Worm (Caenorhabditis elegans) whole organism, mixed stage, embryonic: ENCODE results near the gene srb-5.

Source experiments
- M03D4.4 ChIP-seq: sonication (generic microtip); optimal IDR thresholded peaks from 2 replicates; lab custom pipeline; 2017; ENCODE audit warnings: mild to moderate bottlenecking, missing genetic modification characterization, missing compliant biosample characterization
- bed-3 ChIP-seq: fragments of 200-800 bp; sonication (Bioruptor generic); optimal IDR thresholded peaks from 3 replicates; lab custom pipeline; 2018; ENCODE audit warnings: mild to moderate bottlenecking, missing genetic modification characterization, moderate library complexity, missing compliant biosample characterization
- blmp-1 ChIP-seq: fragments of 150-350 bp; optimal IDR thresholded peaks from 2 replicates; lab custom pipeline; 2014; ENCODE audit warnings: missing biosample characterization, missing genetic modification characterization
- ceh-39 ChIP-seq: fragments of 150-350 bp; optimal IDR thresholded peaks from 2 replicates; lab custom pipeline; 2014; ENCODE audit warnings: missing biosample characterization, missing genetic modification characterization
- ceh-43 ChIP-seq: fragments of 200-800 bp; sonication (Bioruptor generic); optimal IDR thresholded peaks from 2 replicates; lab custom pipeline; 2018; ENCODE audit warnings: mild to moderate bottlenecking, missing genetic modification characterization, moderate library complexity, missing compliant biosample characterization
- ceh-83 ChIP-seq: fragments of 200-800 bp; sonication (Bioruptor generic); optimal IDR thresholded peaks from 2 replicates; lab custom pipeline; 2018; ENCODE audit warnings: mild to moderate bottlenecking, missing genetic modification characterization, missing compliant biosample characterization
- ces-1 ChIP-seq: fragments of 150-350 bp; optimal IDR thresholded peaks from 2 replicates; lab custom pipeline; 2014; ENCODE audit warnings: missing biosample characterization, missing genetic modification reagents, missing genetic modification characterization
- cnd-1 ChIP-seq: fragments of 200-800 bp; sonication (Bioruptor generic); optimal IDR thresholded peaks from 2 replicates; lab custom pipeline; 2018; ENCODE audit warnings: mild to moderate bottlenecking, missing genetic modification characterization, missing compliant biosample characterization
- drap-1 ChIP-seq: fragments of 200-800 bp; sonication (Bioruptor generic); optimal IDR thresholded peaks from 3 replicates; lab custom pipeline; 2018; ENCODE audit warnings: mild to moderate bottlenecking, missing genetic modification characterization, missing compliant biosample characterization
- elt-1 ChIP-seq: sonication (generic microtip); optimal IDR thresholded peaks from 2 replicates; lab custom pipeline; 2017; ENCODE audit warnings: missing genetic modification characterization, mild to moderate bottlenecking, missing compliant biosample characterization, antibody characterized with exemption, moderate library complexity, borderline replicate concordance; ENCODE audit not compliant: insufficient read depth
- flh-1 ChIP-seq: fragments of 200-800 bp; sonication (Bioruptor generic); optimal IDR thresholded peaks from 2 replicates; lab custom pipeline; 2018; ENCODE audit warnings: mild to moderate bottlenecking, missing genetic modification characterization, moderate library complexity, missing compliant biosample characterization
- ham-2 ChIP-seq: fragments of 200-800 bp; sonication (Bioruptor generic); optimal IDR thresholded peaks from 2 replicates; lab custom pipeline; 2018; ENCODE audit warnings: mild to moderate bottlenecking, missing genetic modification characterization, missing compliant biosample characterization
- hlh-1 ChIP-seq: fragments of 150-350 bp; optimal IDR thresholded peaks from 2 replicates; lab custom pipeline; 2014; ENCODE audit warnings: missing biosample characterization, missing genetic modification reagents, missing genetic modification characterization
- lin-32 ChIP-seq: fragments of 200-800 bp; sonication (Bioruptor generic); optimal IDR thresholded peaks from 2 replicates; lab custom pipeline; 2018; ENCODE audit warnings: mild to moderate bottlenecking, missing genetic modification characterization, missing compliant biosample characterization
- mab-5 ChIP-seq: fragments of 150-350 bp; optimal IDR thresholded peaks from 2 replicates; lab custom pipeline; 2014; ENCODE audit warnings: missing biosample characterization, missing genetic modification characterization
- nhr-12 ChIP-seq: fragments of 150-350 bp; optimal IDR thresholded peaks from 2 replicates; lab custom pipeline; 2014; ENCODE audit warnings: missing biosample characterization, missing genetic modification characterization
- nhr-237 ChIP-seq: fragments of 150-350 bp; optimal IDR thresholded peaks from 2 replicates; lab custom pipeline; 2014; ENCODE audit warnings: missing biosample characterization, missing genetic modification characterization
- nhr-28 ChIP-seq: fragments of 150-350 bp; optimal IDR thresholded peaks from 2 replicates; lab custom pipeline; 2014; ENCODE audit warnings: missing biosample characterization, missing genetic modification characterization
- nhr-76 ChIP-seq: sonication (generic microtip); optimal IDR thresholded peaks from 2 replicates; lab custom pipeline; 2017; ENCODE audit warnings: missing biosample characterization, missing genetic modification characterization
- pha-4 ChIP-seq: fragments of 150-350 bp; optimal IDR thresholded peaks from 2 replicates; lab custom pipeline; 2018; ENCODE audit warnings: missing biosample characterization, missing genetic modification reagents, missing genetic modification characterization
- snpc-4 ChIP-seq: fragments of 150-350 bp; optimal IDR thresholded peaks from 2 replicates; lab custom pipeline; 2014; ENCODE audit warnings: missing biosample characterization, missing genetic modification characterization
- sptf-1 ChIP-seq: sonication (generic microtip); optimal IDR thresholded peaks from 2 replicates; lab custom pipeline; 2017; ENCODE audit warnings: mild to moderate bottlenecking, missing genetic modification characterization, moderate library complexity, missing compliant biosample characterization
- tbx-8 ChIP-seq: fragments of 200-800 bp; sonication (Bioruptor generic); optimal IDR thresholded peaks from 2 replicates; lab custom pipeline; 2018; ENCODE audit warnings: mild to moderate bottlenecking, missing genetic modification characterization, moderate library complexity, missing compliant biosample characterization
- unc-120 ChIP-seq: sonication (generic microtip); optimal IDR thresholded peaks from 2 replicates; lab custom pipeline; 2017; ENCODE audit warnings: missing genetic modification characterization, missing compliant biosample characterization; ENCODE audit not compliant: poor library complexity, severe bottlenecking
- unc-39 ChIP-seq: fragments of 150-350 bp; optimal IDR thresholded peaks from 2 replicates; lab custom pipeline; 2014; ENCODE audit warnings: missing biosample characterization, missing genetic modification characterization
- unc-62 ChIP-seq: fragments of 150-350 bp; optimal IDR thresholded peaks from 2 replicates; lab custom pipeline; 2014; ENCODE audit warnings: missing biosample characterization, missing genetic modification reagents, missing genetic modification characterization
- ztf-11 ChIP-seq: fragments of 150-350 bp; optimal IDR thresholded peaks from 2 replicates; lab custom pipeline; 2014; ENCODE audit warnings: missing biosample characterization, missing genetic modification characterization

srb-5 gene

ce11 chrII:5154540-5154939 lies 8.6 kb downstream of the srb-5 start, which contains the start of gene srb-12:
srb-12 (minus strand) TSS chrII:5154640.
- TF ChIP-seq unc-120 (tag; lab: Kevin White, UChicago) (no peak), ceh-83 (GFP tag; lab: Kevin White, UChicago) (no peak), mab-5 (no peak), ztf-11 (no peak), nhr-12 (tag; lab: Kevin White, UChicago) (no peak), snpc-4 (tag; lab: Kevin White, UChicago) (no peak), drap-1 (GFP tag; lab: Kevin White, UChicago) (no peak), unc-39 (tag; lab: Kevin White, UChicago) (no peak), tbx-8 (GFP tag; lab: Kevin White, UChicago) (no peak)

DNA sequence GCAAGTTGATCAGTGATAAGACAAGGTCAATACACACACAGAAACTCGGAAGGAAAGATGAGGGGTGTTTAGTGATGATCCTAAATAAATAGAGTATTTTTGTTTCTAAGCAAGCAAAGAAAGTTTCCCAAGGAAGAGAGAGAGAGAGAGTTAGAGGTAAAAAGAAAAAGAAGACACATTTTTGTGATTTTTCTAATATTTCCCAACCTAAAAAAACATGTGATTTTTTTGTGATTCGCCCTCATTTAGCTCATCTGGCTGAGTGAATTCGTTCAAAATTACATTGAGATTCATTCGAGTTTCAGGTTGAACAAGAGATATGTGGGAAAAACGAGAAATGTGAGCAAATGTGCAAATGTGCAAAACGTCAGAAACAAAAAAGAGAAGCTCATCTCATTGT lies 12.4 kb downstream of the srb-5 start, which contains the start of gene srb-16:
Gene srb-16 (minus strand): TSS at position 101 of the 400 bp plus-strand sequence.
- TF ChIP-seq ceh-43 (GFP tag; lab: Kevin White, UChicago) (no peak), hlh-1 (tag; lab: Kevin White, UChicago) (no peak), blmp-1 (no peak), snpc-4 (tag; lab: Kevin White, UChicago) (no peak), mab-5 (no peak), tbx-8 (GFP tag; lab: Kevin White, UChicago) (no peak), cnd-1 (tag; lab: Kevin White, UChicago) (no peak), nhr-237 (tag; lab: Kevin White, UChicago) (no peak), ztf-11 (no peak), ceh-83 (GFP tag; lab: Kevin White, UChicago) (no peak), pha-4 (tag; lab: Kevin White, UChicago) (no peak), unc-62 (GFP tag; lab: Kevin White, UChicago) (no peak), lin-32 (GFP tag; lab: Kevin White, UChicago) (no peak), ces-1 (no peak), ceh-39 (tag; lab: Kevin White, UChicago) (no peak), flh-1 (GFP tag; lab: Kevin White, UChicago) (no peak), sptf-1 (tag; lab: Kevin White, UChicago) (no peak), nhr-28 (tag; lab: Kevin White, UChicago) (no peak)

- no peak for TF ChIP-seq mab-5
- no peak for TF ChIP-seq unc-62 (GFP tag; lab: Kevin White, UChicago)
- no peak for TF ChIP-seq ham-2 (GFP tag; lab: Kevin White, UChicago)
- TF ChIP-seq M03D4.4: no peak
- no peak for TF ChIP-seq ceh-39 (tag; lab: Kevin White, UChicago)
- TF ChIP-seq bed-3 (GFP tag; lab: Kevin White, UChicago): no peak
- TF ChIP-seq ztf-11: no peak
- TF ChIP-seq hlh-1 (tag; lab: Kevin White, UChicago): no peak
- no peak for TF ChIP-seq sptf-1 (tag; lab: Kevin White, UChicago)
- TF ChIP-seq flh-1 (GFP tag; lab: Kevin White, UChicago): no peak
- TF ChIP-seq ceh-83 (GFP tag; lab: Kevin White, UChicago): no peak
- TF ChIP-seq nhr-76: no peak
- TF ChIP-seq unc-120 (tag; lab: Kevin White, UChicago): no peak
- TF ChIP-seq blmp-1: no peak
- TF ChIP-seq elt-1 (tag; lab: Kevin White, UChicago): no peak
Observed at ce11 chrII:5148349-5148748, 14.8 kb downstream of the srb-5 start, which contains the start of gene F58A6.5. F58A6.5 (minus strand) TSS chrII:5148449.

DNA sequence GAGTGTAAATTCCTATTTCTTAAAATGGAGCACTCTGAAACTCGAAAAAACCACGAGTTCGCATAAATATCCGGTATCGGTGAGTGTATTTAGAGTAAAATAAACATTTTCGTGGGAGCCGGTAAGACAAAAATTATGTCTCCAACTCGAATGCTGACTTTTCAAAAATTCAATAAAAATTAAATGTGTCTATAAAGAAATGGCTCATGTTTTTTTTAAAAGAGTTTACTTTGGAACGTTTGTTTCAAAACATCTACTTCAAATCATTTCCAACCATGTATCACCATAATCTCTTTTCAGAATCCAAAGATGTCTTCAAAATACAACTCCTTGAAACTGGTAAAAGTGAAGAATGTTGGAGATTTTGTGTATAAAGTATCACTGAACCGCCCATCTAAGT lies 20.6 kb downstream of the srb-5 start, which contains the start of gene F58A6.1:
Gene F58A6.1 (plus strand): TSS at position 301 of the 400 bp plus-strand sequence.
- TF ChIP-seq M03D4.4: no peak
- no peak for TF ChIP-seq drap-1 (GFP tag; lab: Kevin White, UChicago)
- no peak for TF ChIP-seq flh-1 (GFP tag; lab: Kevin White, UChicago)

DNA sequence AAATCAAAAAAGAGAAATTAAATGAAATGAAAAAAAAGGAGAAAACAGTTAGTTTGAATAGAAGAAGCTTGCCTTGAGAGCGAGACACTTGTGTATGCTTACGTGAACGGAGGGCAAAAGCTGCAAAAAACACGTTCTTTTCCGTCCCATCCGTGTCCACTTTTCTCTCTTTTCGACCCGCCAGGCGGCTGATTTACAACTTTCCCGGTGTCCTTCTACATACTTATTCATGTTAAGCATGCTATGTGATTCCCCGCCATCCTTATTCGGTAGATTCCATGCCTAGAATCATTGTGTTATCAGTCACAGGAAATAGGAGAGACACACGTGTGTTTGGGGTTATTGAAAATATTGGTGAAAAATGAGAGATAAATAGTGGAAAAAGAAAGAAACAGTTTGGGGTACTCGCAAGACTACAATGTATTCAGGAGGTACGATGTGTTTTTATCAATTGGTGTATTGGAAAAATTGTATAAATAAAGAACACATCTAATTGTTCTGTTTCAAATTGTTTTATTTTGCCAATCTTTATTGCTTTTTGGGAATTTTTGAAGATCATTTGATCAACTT lies 21.2 kb downstream of the srb-5 start, which contains the start of gene nas-29:
Gene nas-29 (minus strand): TSS at position 92 of the 570 bp plus-strand sequence.
- TF ChIP-seq unc-62 (GFP tag; lab: Kevin White, UChicago) (no peak), drap-1 (GFP tag; lab: Kevin White, UChicago) (no peak), M03D4.4 (no peak)
